ENCODE assay signal across 1 worm cellular context in genomic region chrV:10858340-10858739, ce11.
A peak's percentile ranks its signal among the peaks of the same experiment; 100 is the strongest.
TF ChIP-seq lines count a peak whose summit lies in the region.

No protein-coding gene starts in this region.

TF ChIP-seq in whole organism, L1 larva, 84 proteins besides CTCF, POLR2A, EP300 and RAD21 (continued from another document):
- TF ChIP-seq tlp-1 (tag; optimal IDR thresholded peaks at IDR 0.05; lab: Kevin White, UChicago) = no peak
- TF ChIP-seq nhr-20 (tag; optimal IDR thresholded peaks at IDR 0.05; lab: Kevin White, UChicago) = peak; percentile 93
- peak; percentile 73 for TF ChIP-seq sup-37 (GFP tag; optimal IDR thresholded peaks at IDR 0.05; lab: Kevin White, UChicago)
- TF ChIP-seq nhr-11 (tag; optimal IDR thresholded peaks at IDR 0.05; lab: Kevin White, UChicago) = peak; percentile 45
- TF ChIP-seq rnt-1 (tag; optimal IDR thresholded peaks at IDR 0.05; lab: Kevin White, UChicago) = peak; percentile 88
- peak; percentile 71 for TF ChIP-seq skn-1 (tag; optimal IDR thresholded peaks at IDR 0.05; lab: Kevin White, UChicago)
- TF ChIP-seq C04F5.9 (tag; optimal IDR thresholded peaks at IDR 0.05; lab: Kevin White, UChicago) = peak; percentile 1
- peak; percentile 36 for TF ChIP-seq blmp-1 (tag; optimal IDR thresholded peaks at IDR 0.05; lab: Kevin White, UChicago)
- TF ChIP-seq nhr-47 (tag; optimal IDR thresholded peaks at IDR 0.05; lab: Kevin White, UChicago) = peak; percentile 89
